Worm (Caenorhabditis elegans) whole organism, early embryonic: ENCODE measurements around the gene xbx-3.

Experiments used
- B0310.2 ChIP-seq: sonication (generic microtip); optimal IDR thresholded peaks from 2 replicates; lab custom pipeline; 2016; ENCODE audit warnings: mild to moderate bottlenecking, missing genetic modification characterization, missing compliant biosample characterization
- aly-1 ChIP-seq: sonication (generic microtip); optimal IDR thresholded peaks from 2 replicates; lab custom pipeline; 2016; ENCODE audit warnings: missing genetic modification characterization, missing compliant biosample characterization
- ama-1 ChIP-seq: fragments of 150-350 bp; optimal IDR thresholded peaks from 2 replicates; lab custom pipeline; 2014
- ets-7 ChIP-seq: sonication (generic microtip); optimal IDR thresholded peaks from 2 replicates; lab custom pipeline; 2016; ENCODE audit warnings: missing genotype, missing genetic modification characterization, missing compliant biosample characterization
- flt-1 ChIP-seq: fragments of 200-800 bp; sonication (Bioruptor generic); IDR thresholded peaks from 2 replicates; pipeline ENCODE4 v1.3.6; 2022; ENCODE audit warnings: missing genetic modification characterization, missing compliant biosample characterization
- hmbx-1 ChIP-seq: sonication (generic microtip); optimal IDR thresholded peaks from 2 replicates; lab custom pipeline; 2016; ENCODE audit warnings: mild to moderate bottlenecking, missing genetic modification characterization, missing compliant biosample characterization
- hmg-4 ChIP-seq: fragments of 200-800 bp; sonication (Bioruptor generic); optimal IDR thresholded peaks from 2 replicates; lab custom pipeline; 2018; ENCODE audit warnings: mild to moderate bottlenecking, missing genetic modification characterization, missing compliant biosample characterization
- pes-1 ChIP-seq: fragments of 200-800 bp; sonication (Bioruptor generic); IDR thresholded peaks from 2 replicates; pipeline ENCODE4 v1.3.6; 2022; ENCODE audit warnings: missing genetic modification reagents, missing genetic modification characterization, missing compliant biosample characterization
- tbx-37 ChIP-seq: fragments of 200-800 bp; sonication (Bioruptor generic); conservative IDR thresholded peaks from 2 replicates; pipeline ENCODE4 v1.3.6; 2022; ENCODE audit warnings: missing genetic modification reagents, missing genetic modification characterization, missing compliant biosample characterization

- no peak for TF ChIP-seq ama-1 (lab: Kevin White, UChicago)
- no peak for TF ChIP-seq pes-1 (GFP tag; lab: Robert Waterston, UW)
- TF ChIP-seq aly-1 (tag; lab: Kevin White, UChicago), result no peak
- no peak for TF ChIP-seq ets-7 (tag; lab: Kevin White, UChicago)
- TF ChIP-seq hmbx-1 (tag; lab: Kevin White, UChicago), result no peak
- no peak for TF ChIP-seq B0310.2 (tag; lab: Kevin White, UChicago)
- TF ChIP-seq tbx-37 (GFP tag; lab: Robert Waterston, UW), result no peak
- no peak for TF ChIP-seq flt-1
- TF ChIP-seq hmg-4 (GFP tag; lab: Kevin White, UChicago), result no peak
Observed at ce11 chrIII:9988352-9988751, 47.4 kb upstream of the xbx-3 start, which contains the start of gene C05B5.1.
